Fruit fly (Drosophila melanogaster) Kc167 (cell line): Measurements from ENCODE around the gene CG5191.

Source experiments
- Myc ChIP-seq: fragments of >200 bp; optimal IDR thresholded peaks from 2 replicates; lab custom pipeline; 2017; ENCODE audit warnings: missing external identifiers
- h ChIP-seq: fragments of >200 bp; optimal IDR thresholded peaks from 3 replicates; lab custom pipeline; 2018; ENCODE audit warnings: missing external identifiers
- ttk ChIP-seq: sonication (Bioruptor generic); optimal IDR thresholded peaks from 2 replicates; lab custom pipeline; 2017; ENCODE audit warnings: missing external identifiers

- TF ChIP-seq Myc (no peak), ttk (no peak), h (no peak)
These were observed 6.4 kb upstream of the CG5191 start, which contains the start of gene att-ORFB for dm6 chr3R:20554300-20554699.
